Fruit fly (Drosophila melanogaster) whole organism, embryonic: ENCODE measurements around the gene ATP7.
A peak's percentile ranks its signal among the peaks of the same experiment; 100 is the strongest.

Experiments used
- Ada2b ChIP-seq: fragments of 200-800 bp; sonication (Bioruptor generic); IDR thresholded peaks from 2 replicates; pipeline ENCODE4 v1.3.6; 2022; ENCODE audit warnings: missing biosample characterization, missing genetic modification characterization
- Bteb2 ChIP-seq: fragments of 200-800 bp; sonication (Bioruptor generic); optimal IDR thresholded peaks from 2 replicates; lab custom pipeline; 2016; ENCODE audit warnings: missing biosample characterization, missing genetic modification characterization
- CG10431 ChIP-seq: fragments of 200-800 bp; sonication (Bioruptor generic); optimal IDR thresholded peaks from 3 replicates; lab custom pipeline; 2018; ENCODE audit warnings: missing biosample characterization, mild to moderate bottlenecking, missing genetic modification characterization
- CG11695 ChIP-seq: fragments of 200-800 bp; sonication (Bioruptor generic); IDR thresholded peaks from 3 replicates; pipeline ENCODE4 v1.3.6; 2022; ENCODE audit warnings: missing biosample characterization, missing genetic modification characterization
- CG12219 ChIP-seq: fragments of 200-800 bp; sonication (Bioruptor generic); optimal IDR thresholded peaks from 3 replicates; lab custom pipeline; 2018; ENCODE audit warnings: missing biosample characterization, mild to moderate bottlenecking, missing genetic modification characterization
- CG13775 ChIP-seq: fragments of 200-800 bp; sonication (Bioruptor generic); optimal IDR thresholded peaks from 3 replicates; lab custom pipeline; 2017; ENCODE audit warnings: missing biosample characterization, mild to moderate bottlenecking, missing genetic modification characterization
- CG14014 ChIP-seq: fragments of 200-800 bp; sonication (Bioruptor generic); IDR thresholded peaks from 2 replicates; pipeline ENCODE4 v1.3.6; 2022; ENCODE audit warnings: missing biosample characterization, missing genetic modification characterization
- CG1647 ChIP-seq: fragments of 200-800 bp; sonication (Bioruptor generic); optimal IDR thresholded peaks from 3 replicates; lab custom pipeline; 2016; ENCODE audit warnings: missing biosample characterization, missing genetic modification characterization
- CG17802 ChIP-seq: fragments of 200-800 bp; sonication (Bioruptor generic); optimal IDR thresholded peaks from 2 replicates; lab custom pipeline; 2018; ENCODE audit warnings: missing biosample characterization, mild to moderate bottlenecking, missing genetic modification characterization, moderate library complexity
- CG17912 ChIP-seq: fragments of 200-800 bp; sonication (Bioruptor generic); optimal IDR thresholded peaks from 2 replicates; lab custom pipeline; 2018; ENCODE audit warnings: missing biosample characterization, mild to moderate bottlenecking, missing genetic modification characterization
- CG18619 ChIP-seq: fragments of 200-800 bp; sonication (Bioruptor generic); optimal IDR thresholded peaks from 3 replicates; lab custom pipeline; 2017; ENCODE audit warnings: missing biosample characterization, mild to moderate bottlenecking, missing genetic modification characterization
- CG34224 ChIP-seq: fragments of 200-800 bp; sonication (Bioruptor generic); IDR thresholded peaks from 3 replicates; pipeline ENCODE4 v1.3.6; 2022; ENCODE audit warnings: missing biosample characterization, missing genetic modification characterization; ENCODE audit not compliant: partially characterized antibody
- CG42726 ChIP-seq: fragments of 200-800 bp; sonication (Bioruptor generic); IDR thresholded peaks from 2 replicates; pipeline ENCODE4 v1.3.6; 2022; ENCODE audit warnings: missing biosample characterization, missing genetic modification characterization; ENCODE audit not compliant: partially characterized antibody
- CG4707 ChIP-seq: fragments of 200-800 bp; sonication (Bioruptor generic); optimal IDR thresholded peaks from 2 replicates; lab custom pipeline; 2018; ENCODE audit warnings: missing biosample characterization, mild to moderate bottlenecking, missing genetic modification characterization, moderate library complexity
- CG5245 ChIP-seq: fragments of 200-800 bp; sonication (Bioruptor generic); optimal IDR thresholded peaks from 3 replicates; lab custom pipeline; 2016; ENCODE audit warnings: missing biosample characterization, missing genetic modification characterization
- CG8944 ChIP-seq: fragments of 200-800 bp; sonication (Bioruptor generic); optimal IDR thresholded peaks from 3 replicates; lab custom pipeline; 2016; ENCODE audit warnings: missing biosample characterization, missing genetic modification characterization
- CG9727 ChIP-seq: fragments of 200-800 bp; sonication (Bioruptor generic); optimal IDR thresholded peaks from 3 replicates; lab custom pipeline; 2017; ENCODE audit warnings: missing biosample characterization, mild to moderate bottlenecking, missing genetic modification characterization
- D ChIP-seq, 2 experiments: fragments of 200-800 bp in 1 of 2; fragments of >200 bp in 1 of 2; sonication (Bioruptor generic) in 1 of 2; optimal IDR thresholded peaks; 2 replicates in 1 of 2; 3 replicates in 1 of 2; lab custom pipeline; 2017; ENCODE audit warnings: mild to moderate bottlenecking in 1 of 2, missing biosample characterization in 1 of 2, missing genetic modification characterization in 1 of 2, missing genetic modification reagents in 1 of 2
- Dad ChIP-seq: fragments of 200-800 bp; sonication (Bioruptor generic); optimal IDR thresholded peaks from 3 replicates; lab custom pipeline; 2016; ENCODE audit warnings: missing biosample characterization, missing genetic modification characterization
- Dp ChIP-seq: fragments of 200-800 bp; sonication (Bioruptor generic); optimal IDR thresholded peaks from 2 replicates; lab custom pipeline; 2018; ENCODE audit warnings: missing biosample characterization, mild to moderate bottlenecking, missing genetic modification characterization, moderate library complexity
- Ets97D ChIP-seq: fragments of 200-800 bp; sonication (Bioruptor generic); optimal IDR thresholded peaks from 3 replicates; lab custom pipeline; 2016; ENCODE audit warnings: missing biosample characterization, missing genetic modification characterization
- Hand ChIP-seq: fragments of 200-800 bp; sonication (Bioruptor generic); optimal IDR thresholded peaks from 2 replicates; lab custom pipeline; 2017; ENCODE audit warnings: mild to moderate bottlenecking, missing biosample characterization, missing genetic modification reagents, missing genetic modification characterization
- Hr78 ChIP-seq, 2 experiments: fragments of 200-800 bp in 1 of 2; fragments of >200 bp in 1 of 2; sonication (Bioruptor generic) in 1 of 2; optimal IDR thresholded peaks; 2 replicates each; lab custom pipeline; 2017 to 2019; ENCODE audit warnings: missing biosample characterization in 2 of 2, missing genetic modification characterization in 2 of 2, mild to moderate bottlenecking in 1 of 2, moderate library complexity in 1 of 2
- MBD-R2 ChIP-seq: fragments of 200-800 bp; sonication (Bioruptor generic); IDR thresholded peaks from 2 replicates; pipeline ENCODE4 v1.3.6; 2022; ENCODE audit warnings: missing biosample characterization, missing genetic modification characterization
- Mad ChIP-seq: fragments of 200-800 bp; sonication (Bioruptor generic); optimal IDR thresholded peaks from 2 replicates; lab custom pipeline; 2016; ENCODE audit warnings: missing biosample characterization, missing genetic modification characterization
- Taf1 ChIP-seq: fragments of 200-800 bp; sonication (Bioruptor generic); IDR thresholded peaks from 2 replicates; pipeline ENCODE4 v1.3.6; 2022; ENCODE audit warnings: missing biosample characterization, missing genetic modification characterization
- Usf ChIP-seq: fragments of 200-800 bp; sonication (Bioruptor generic); optimal IDR thresholded peaks from 2 replicates; lab custom pipeline; 2017; ENCODE audit warnings: missing genotype, missing biosample characterization, missing genetic modification characterization
- ap ChIP-seq: fragments of 200-800 bp; sonication (Bioruptor generic); IDR thresholded peaks from 2 replicates; pipeline ENCODE4 v1.3.6; 2022; ENCODE audit warnings: missing biosample characterization, missing genetic modification characterization
- az2 ChIP-seq: fragments of 200-800 bp; sonication (Bioruptor generic); optimal IDR thresholded peaks from 3 replicates; lab custom pipeline; 2016; ENCODE audit warnings: missing biosample characterization, missing genetic modification characterization
- bbx ChIP-seq: fragments of 200-800 bp; sonication (Bioruptor generic); IDR thresholded peaks from 2 replicates; pipeline ENCODE4 v1.3.6; 2022; ENCODE audit warnings: missing biosample characterization, missing genetic modification characterization; ENCODE audit not compliant: partially characterized antibody
- bowl ChIP-seq: fragments of 200-800 bp; sonication (Bioruptor generic); IDR thresholded peaks from 2 replicates; pipeline ENCODE4 v1.3.6; 2022; ENCODE audit warnings: missing biosample characterization, missing genetic modification characterization
- crp ChIP-seq, 2 experiments: fragments of 200-800 bp; sonication (Bioruptor generic); optimal IDR thresholded peaks; 2 replicates in 1 of 2; 3 replicates in 1 of 2; lab custom pipeline; 2017; ENCODE audit warnings: missing biosample characterization in 2 of 2, missing genetic modification characterization in 2 of 2, mild to moderate bottlenecking in 1 of 2, moderate library complexity in 1 of 2
- dm ChIP-seq: fragments of 200-800 bp; sonication (Bioruptor generic); optimal IDR thresholded peaks from 3 replicates; lab custom pipeline; 2016; ENCODE audit warnings: missing biosample characterization, missing genetic modification characterization
- fru ChIP-seq: fragments of >200 bp; optimal IDR thresholded peaks from 2 replicates; lab custom pipeline; 2017
- kni ChIP-seq: fragments of 200-800 bp; sonication (Bioruptor generic); optimal IDR thresholded peaks from 3 replicates; lab custom pipeline; 2017; ENCODE audit warnings: mild to moderate bottlenecking, missing biosample characterization, missing genetic modification reagents, missing genetic modification characterization
- maf-S ChIP-seq: fragments of 200-800 bp; sonication (Bioruptor generic); optimal IDR thresholded peaks from 2 replicates; lab custom pipeline; 2016; ENCODE audit warnings: missing biosample characterization, missing genetic modification characterization
- mirr ChIP-seq: fragments of 200-800 bp; sonication (Bioruptor generic); optimal IDR thresholded peaks from 3 replicates; lab custom pipeline; 2018; ENCODE audit warnings: missing biosample characterization, mild to moderate bottlenecking, missing genetic modification characterization
- phol ChIP-seq: fragments of 200-800 bp; sonication (Bioruptor generic); optimal IDR thresholded peaks from 3 replicates; lab custom pipeline; 2018; ENCODE audit warnings: missing biosample characterization, mild to moderate bottlenecking, missing genetic modification characterization, moderate library complexity
- pnt ChIP-seq: fragments of 200-800 bp; sonication (Bioruptor generic); optimal IDR thresholded peaks from 3 replicates; lab custom pipeline; 2016; ENCODE audit warnings: missing biosample characterization, missing genetic modification characterization
- pzg ChIP-seq: fragments of 200-800 bp; sonication (Bioruptor generic); optimal IDR thresholded peaks from 3 replicates; lab custom pipeline; 2018; ENCODE audit warnings: missing biosample characterization, mild to moderate bottlenecking, missing genetic modification characterization, moderate library complexity
- ranshi ChIP-seq: fragments of 200-800 bp; sonication (Bioruptor generic); IDR thresholded peaks from 2 replicates; pipeline ENCODE4 v1.3.6; 2022; ENCODE audit warnings: missing biosample characterization, missing genetic modification characterization
- row ChIP-seq: fragments of 200-800 bp; sonication (Bioruptor generic); IDR thresholded peaks from 3 replicates; pipeline ENCODE4 v1.3.6; 2022; ENCODE audit warnings: missing biosample characterization, missing genetic modification characterization
- sens ChIP-seq: fragments of 200-800 bp; sonication (Bioruptor generic); peaks from one replicate; lab custom pipeline; 2016; ENCODE audit warnings: missing biosample characterization, missing genetic modification characterization
- sisA ChIP-seq: fragments of 200-800 bp; sonication (Bioruptor generic); IDR thresholded peaks from 2 replicates; pipeline ENCODE4 v1.3.6; 2022; ENCODE audit warnings: missing biosample characterization, missing genetic modification characterization
- tna ChIP-seq: fragments of 200-800 bp; sonication (Bioruptor generic); IDR thresholded peaks from 2 replicates; pipeline ENCODE4 v1.3.6; 2022; ENCODE audit warnings: missing biosample characterization, missing genetic modification characterization; ENCODE audit not compliant: partially characterized antibody
- ttk ChIP-seq: fragments of 200-800 bp; sonication (Bioruptor generic); IDR thresholded peaks from 2 replicates; pipeline ENCODE4 v2.1.2; 2022; ENCODE audit warnings: missing biosample characterization, missing genetic modification characterization
- twi ChIP-seq: fragments of 200-800 bp; optimal IDR thresholded peaks from 2 replicates; lab custom pipeline; 2019; ENCODE audit warnings: missing biosample characterization, mild to moderate bottlenecking, missing genetic modification characterization, moderate library complexity
- usp ChIP-seq: fragments of >200 bp; optimal IDR thresholded peaks from 2 replicates; lab custom pipeline; 2017; ENCODE audit warnings: missing biosample characterization, missing genetic modification characterization
- wdn ChIP-seq: fragments of 200-800 bp; sonication (Bioruptor generic); IDR thresholded peaks from 2 replicates; pipeline ENCODE4 v1.3.6; 2022; ENCODE audit warnings: missing biosample characterization, missing genetic modification characterization
- wor ChIP-seq: fragments of 200-800 bp; sonication (Bioruptor generic); IDR thresholded peaks from 2 replicates; pipeline ENCODE4 v1.3.6; 2022; ENCODE audit warnings: missing biosample characterization, missing genetic modification characterization
- zf30C ChIP-seq: fragments of 200-800 bp; sonication (Bioruptor generic); optimal IDR thresholded peaks from 3 replicates; lab custom pipeline; 2018; ENCODE audit warnings: missing biosample characterization, mild to moderate bottlenecking, missing genetic modification characterization

The ATP7 gene

DNA sequence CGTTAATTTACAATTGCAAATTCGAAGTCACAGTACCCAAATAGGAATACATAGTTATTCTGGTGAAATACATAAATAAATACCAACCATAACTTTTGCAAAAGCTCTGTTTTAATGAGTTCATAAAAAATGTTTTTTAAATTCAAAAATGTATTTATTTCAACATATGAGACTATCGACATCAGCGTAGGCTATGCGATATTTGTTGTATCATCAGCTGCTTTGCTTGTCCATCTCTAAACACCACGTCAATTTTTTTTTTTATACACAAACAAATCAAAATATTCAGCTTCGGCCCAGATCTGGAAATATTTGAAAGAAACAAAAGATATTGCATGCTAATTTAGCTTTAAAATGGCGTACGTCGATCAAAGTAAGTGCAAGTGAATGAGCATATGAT lies 33.3 kb downstream of the ATP7 start, which contains the start of gene CG1840 (continued):
- no peak for TF ChIP-seq Taf1 (GFP tag; lab: Robert Waterston, UW)
- no peak for TF ChIP-seq ttk (GFP tag; lab: Robert Waterston, UW)
- no peak for TF ChIP-seq Bteb2 (GFP tag; lab: Kevin White, UChicago)
- TF ChIP-seq CG18619 (GFP tag; lab: Kevin White, UChicago) = no peak
- no peak for TF ChIP-seq D (optimal IDR thresholded peaks at IDR 0.05; lab: Kevin White, UChicago)
- no peak for TF ChIP-seq D (GFP tag; optimal IDR thresholded peaks at IDR 0.05; lab: Kevin White, UChicago)
- peak; percentile 14 for TF ChIP-seq Dp (GFP tag; lab: Kevin White, UChicago)
- 0 out of 2 replicates have a peak, but pooled peaks have one; percentile 40 for TF ChIP-seq CG42726 (GFP tag; lab: Robert Waterston, UW)
- TF ChIP-seq bbx (GFP tag; lab: Robert Waterston, UW) = peak; percentile 74
- TF ChIP-seq MBD-R2 (GFP tag; lab: Robert Waterston, UW) = peak; percentile 61
- no peak for TF ChIP-seq CG12219
- TF ChIP-seq dm = no peak
- TF ChIP-seq CG4707 = no peak
- peak; percentile 13 for TF ChIP-seq Ets97D (GFP tag; lab: Kevin White, UChicago)
- no peak for TF ChIP-seq fru (lab: Kevin White, UChicago)
- no peak for TF ChIP-seq Dad (GFP tag; lab: Kevin White, UChicago)
- TF ChIP-seq CG34224 (GFP tag; lab: Robert Waterston, UW) = peak; percentile 78
- TF ChIP-seq kni (GFP tag; lab: Kevin White, UChicago) = no peak
- TF ChIP-seq CG17802 (tag; lab: Kevin White, UChicago) = no peak
- no peak for TF ChIP-seq Hand (GFP tag; lab: Kevin White, UChicago)
- TF ChIP-seq usp (GFP tag; lab: Kevin White, UChicago) = no peak
- no peak for TF ChIP-seq Usf (GFP tag; lab: Kevin White, UChicago)
- peak; percentile 32 for TF ChIP-seq pzg (GFP tag; lab: Kevin White, UChicago)
- no peak for TF ChIP-seq Hr78 (GFP tag; optimal IDR thresholded peaks at IDR 0.05; lab: Kevin White, UChicago)
- TF ChIP-seq wor (GFP tag; lab: Robert Waterston, UW) = no peak
- TF ChIP-seq Mad (GFP tag; lab: Kevin White, UChicago) = no peak
- peak in 1 of 2 experiments; percentile 79 for TF ChIP-seq crp (GFP tag; optimal IDR thresholded peaks at IDR 0.05; lab: Kevin White, UChicago)
- no peak for TF ChIP-seq bowl (GFP tag; lab: Robert Waterston, UW)
- TF ChIP-seq CG17912 (GFP tag; lab: Kevin White, UChicago) = no peak
- TF ChIP-seq CG9727 (GFP tag; lab: Kevin White, UChicago) = no peak
- no peak for TF ChIP-seq ranshi (GFP tag; lab: Robert Waterston, UW)
- no peak for TF ChIP-seq az2
- peak; percentile 51; the same call in 1 of the 2 replicates for TF ChIP-seq tna
- no peak for TF ChIP-seq maf-S (GFP tag; lab: Kevin White, UChicago)
- TF ChIP-seq twi (tag; lab: Kevin White, UChicago) = no peak
- TF ChIP-seq CG10431 (GFP tag; lab: Kevin White, UChicago) = no peak
- TF ChIP-seq ap = no peak
- no peak for TF ChIP-seq CG5245
- no peak for TF ChIP-seq phol (tag; lab: Kevin White, UChicago)
- TF ChIP-seq sens (GFP tag; lab: Kevin White, UChicago) = peak; percentile 78
- TF ChIP-seq CG14014 (GFP tag; lab: Robert Waterston, UW) = 0 out of 2 replicates have a peak, but pooled peaks have one; percentile 13
- no peak for TF ChIP-seq CG13775 (GFP tag; lab: Kevin White, UChicago)
- no peak for TF ChIP-seq pnt
- TF ChIP-seq Ada2b (GFP tag; lab: Robert Waterston, UW) = no peak
- TF ChIP-seq CG1647 (GFP tag; lab: Kevin White, UChicago) = no peak
- TF ChIP-seq sisA (GFP tag; lab: Robert Waterston, UW) = no peak
- TF ChIP-seq CG8944 = no peak
- no peak for TF ChIP-seq wdn (GFP tag; lab: Robert Waterston, UW)
- TF ChIP-seq CG11695 (GFP tag; lab: Robert Waterston, UW) = no peak
- TF ChIP-seq row (GFP tag; lab: Robert Waterston, UW) = peak; percentile 80
- TF ChIP-seq mirr (GFP tag; lab: Kevin White, UChicago) = no peak
- no peak for TF ChIP-seq zf30C (GFP tag; lab: Kevin White, UChicago)
